Worm (Caenorhabditis elegans) whole organism, L3 larva: Measurements from ENCODE around the gene rpc-11.

Experiments used
- R02D3.7 ChIP-seq: fragments of 150-350 bp; optimal IDR thresholded peaks from 2 replicates; lab custom pipeline; 2014; ENCODE audit warnings: missing biosample characterization, missing genetic modification characterization
- ZK546.5 ChIP-seq: sonication (generic microtip); optimal IDR thresholded peaks from 2 replicates; lab custom pipeline; 2017; ENCODE audit warnings: missing biosample characterization, missing genetic modification characterization
- ama-1 ChIP-seq: fragments of 150-350 bp; optimal IDR thresholded peaks from 2 replicates; lab custom pipeline; 2018
- ceh-82 ChIP-seq: fragments of 150-350 bp; optimal IDR thresholded peaks from 2 replicates; lab custom pipeline; 2014; ENCODE audit warnings: missing biosample characterization, missing genetic modification characterization
- ceh-9 ChIP-seq: sonication (generic microtip); optimal IDR thresholded peaks from 2 replicates; lab custom pipeline; 2018; ENCODE audit warnings: missing biosample characterization, missing genetic modification characterization
- egl-27 ChIP-seq: sonication (generic microtip); optimal IDR thresholded peaks from 4 replicates; lab custom pipeline; 2017; ENCODE audit warnings: missing biosample characterization, missing genetic modification reagents, missing genetic modification characterization
- elt-1 ChIP-seq: fragments of 150-350 bp; optimal IDR thresholded peaks from 2 replicates; lab custom pipeline; 2014; ENCODE audit warnings: missing biosample characterization, missing genetic modification characterization
- elt-2 ChIP-seq: sonication (generic microtip); optimal IDR thresholded peaks from 2 replicates; lab custom pipeline; 2016; ENCODE audit warnings: missing genetic modification reagents, mild to moderate bottlenecking, missing genetic modification characterization, missing compliant biosample characterization
- eor-1 ChIP-seq, 2 experiments: fragments of 150-350 bp; optimal IDR thresholded peaks; 2 replicates each; lab custom pipeline; 2014 to 2018; ENCODE audit warnings: missing biosample characterization in 2 of 2, missing genetic modification characterization in 2 of 2
- fkh-10 ChIP-seq: sonication (generic microtip); optimal IDR thresholded peaks from 2 replicates; lab custom pipeline; 2017; ENCODE audit warnings: missing biosample characterization, missing genetic modification reagents, missing genetic modification characterization
- fos-1 ChIP-seq: fragments of 150-350 bp; optimal IDR thresholded peaks from 2 replicates; lab custom pipeline; 2014; ENCODE audit warnings: missing biosample characterization, missing genetic modification characterization
- hmg-11 ChIP-seq: sonication (generic microtip); optimal IDR thresholded peaks from 2 replicates; lab custom pipeline; 2016; ENCODE audit warnings: missing genetic modification characterization, missing compliant biosample characterization
- jun-1 ChIP-seq: fragments of 150-350 bp; optimal IDR thresholded peaks from 2 replicates; lab custom pipeline; 2014; ENCODE audit warnings: missing biosample characterization, missing genetic modification reagents, missing genetic modification characterization
- lin-15B ChIP-seq: fragments of 150-350 bp; optimal IDR thresholded peaks from 2 replicates; lab custom pipeline; 2014; ENCODE audit warnings: missing biosample characterization, missing genetic modification characterization
- lin-39 ChIP-seq: fragments of 150-350 bp; optimal IDR thresholded peaks from 2 replicates; lab custom pipeline; 2018; ENCODE audit warnings: missing biosample characterization, missing genetic modification reagents, missing genetic modification characterization
- lsy-12 ChIP-seq: sonication (generic microtip); optimal IDR thresholded peaks from 2 replicates; lab custom pipeline; 2016; ENCODE audit warnings: mild to moderate bottlenecking, missing genetic modification characterization, missing compliant biosample characterization
- mdl-1 ChIP-seq: fragments of 150-350 bp; optimal IDR thresholded peaks from 2 replicates; lab custom pipeline; 2014; ENCODE audit warnings: missing biosample characterization, missing genetic modification characterization
- mml-1 ChIP-seq: fragments of 150-350 bp; sonication (generic microtip); optimal IDR thresholded peaks from 3 replicates; lab custom pipeline; 2014; ENCODE audit warnings: missing biosample characterization, missing genetic modification characterization
- nhr-12 ChIP-seq: fragments of 150-350 bp; optimal IDR thresholded peaks from 2 replicates; lab custom pipeline; 2014; ENCODE audit warnings: missing biosample characterization, missing genetic modification characterization
- nhr-23 ChIP-seq: fragments of 150-350 bp; optimal IDR thresholded peaks from 2 replicates; lab custom pipeline; 2014; ENCODE audit warnings: missing biosample characterization, missing genetic modification reagents, missing genetic modification characterization
- nhr-237 ChIP-seq: fragments of 150-350 bp; optimal IDR thresholded peaks from 2 replicates; lab custom pipeline; 2014; ENCODE audit warnings: missing biosample characterization, missing genetic modification characterization
- nhr-25 ChIP-seq: sonication (generic microtip); optimal IDR thresholded peaks from 2 replicates; lab custom pipeline; 2017; ENCODE audit warnings: missing biosample characterization, missing genetic modification characterization
- nhr-28 ChIP-seq: fragments of 150-350 bp; optimal IDR thresholded peaks from 2 replicates; lab custom pipeline; 2014; ENCODE audit warnings: missing biosample characterization, missing genetic modification characterization
- nhr-43 ChIP-seq: sonication (generic microtip); optimal IDR thresholded peaks from 2 replicates; lab custom pipeline; 2016; ENCODE audit warnings: mild to moderate bottlenecking, missing genetic modification characterization, missing compliant biosample characterization; ENCODE audit not compliant: poor library complexity, severe bottlenecking
- nhr-76 ChIP-seq: fragments of 150-350 bp; sonication (generic microtip); optimal IDR thresholded peaks from 5 replicates; lab custom pipeline; 2014; ENCODE audit warnings: missing biosample characterization, missing genetic modification characterization
- nhr-77 ChIP-seq: fragments of 150-350 bp; optimal IDR thresholded peaks from 2 replicates; lab custom pipeline; 2014; ENCODE audit warnings: missing biosample characterization, missing genetic modification characterization
- pha-4 ChIP-seq: fragments of 150-350 bp; optimal IDR thresholded peaks from 2 replicates; lab custom pipeline; 2014; ENCODE audit warnings: missing biosample characterization, missing genetic modification reagents, missing genetic modification characterization
- pqm-1 ChIP-seq: fragments of 150-350 bp; optimal IDR thresholded peaks from 2 replicates; lab custom pipeline; 2017; ENCODE audit warnings: missing biosample characterization, missing genetic modification characterization, inconsistent platforms
- sea-2 ChIP-seq: fragments of 150-350 bp; sonication (generic microtip); optimal IDR thresholded peaks from 4 replicates; lab custom pipeline; 2014; ENCODE audit warnings: missing biosample characterization, missing genetic modification reagents, missing genetic modification characterization
- skn-1 ChIP-seq: fragments of 150-350 bp; optimal IDR thresholded peaks from 2 replicates; lab custom pipeline; 2014; ENCODE audit warnings: missing biosample characterization, missing genetic modification characterization
- snpc-4 ChIP-seq: fragments of 150-350 bp; optimal IDR thresholded peaks from 2 replicates; lab custom pipeline; 2014; ENCODE audit warnings: missing biosample characterization, missing genetic modification characterization
- tbx-2 ChIP-seq: sonication (generic microtip); optimal IDR thresholded peaks from 2 replicates; lab custom pipeline; 2016; ENCODE audit warnings: mild to moderate bottlenecking, missing genetic modification characterization, missing compliant biosample characterization
- unc-62 ChIP-seq: fragments of 150-350 bp; sonication (generic microtip); optimal IDR thresholded peaks from 4 replicates; lab custom pipeline; 2014; ENCODE audit warnings: missing biosample characterization, missing genetic modification reagents, missing genetic modification characterization
- zag-1 ChIP-seq: fragments of 150-350 bp; optimal IDR thresholded peaks from 2 replicates; lab custom pipeline; 2014; ENCODE audit warnings: missing biosample characterization, missing genetic modification characterization
- ztf-11 ChIP-seq: fragments of 150-350 bp; optimal IDR thresholded peaks from 2 replicates; lab custom pipeline; 2014; ENCODE audit warnings: missing biosample characterization, missing genetic modification characterization
- ztf-4 ChIP-seq: fragments of 150-350 bp; optimal IDR thresholded peaks from 2 replicates; lab custom pipeline; 2014; ENCODE audit warnings: missing biosample characterization, missing genetic modification characterization

Gene rpc-11

DNA sequence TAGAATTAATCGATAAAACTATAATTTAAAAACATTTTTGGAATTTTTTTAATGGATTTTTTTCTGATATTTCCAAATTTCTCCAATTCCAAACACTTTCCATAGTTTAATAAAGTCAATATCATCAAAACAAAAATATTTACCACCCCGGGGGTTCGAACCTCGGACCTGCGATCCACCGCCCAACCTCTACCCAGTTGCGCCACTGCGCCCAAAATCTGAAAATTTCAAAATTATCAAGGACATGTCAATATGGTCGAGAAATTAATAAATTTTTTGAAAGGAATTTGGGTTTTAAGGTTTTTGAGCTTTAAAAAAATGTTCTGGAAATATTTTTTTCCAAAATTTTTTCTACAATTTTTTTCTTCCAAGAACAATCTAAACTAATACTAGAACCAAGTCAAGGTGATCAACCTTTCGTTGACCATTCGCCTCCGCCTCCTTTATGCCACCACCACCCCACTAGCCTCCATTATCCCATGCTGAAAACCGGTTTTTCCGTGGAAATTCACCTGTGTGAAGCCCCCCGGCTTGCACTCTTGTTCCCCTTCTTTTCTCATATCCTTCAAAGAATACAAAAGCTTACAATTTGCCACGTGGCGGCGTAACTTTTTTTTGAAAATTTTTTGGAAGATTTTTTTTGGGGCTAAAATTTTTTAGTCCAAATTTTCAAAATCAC is 28.1 kb downstream of the rpc-11 start:
- TF ChIP-seq ZK546.5 (tag; lab: Kevin White, UChicago): no peak
- no peak for TF ChIP-seq lsy-12 (tag; lab: Kevin White, UChicago)
- TF ChIP-seq unc-62 (GFP tag; lab: Kevin White, UChicago): no peak
- TF ChIP-seq egl-27 (tag; lab: Kevin White, UChicago): no peak
- peak; percentile 51 for TF ChIP-seq nhr-25 (tag; lab: Kevin White, UChicago)
- peak; percentile 42 for TF ChIP-seq nhr-23 (tag; lab: Kevin White, UChicago)
- TF ChIP-seq nhr-43 (tag; lab: Kevin White, UChicago): peak; percentile 50
- TF ChIP-seq skn-1 (tag; lab: Kevin White, UChicago): no peak

DNA sequence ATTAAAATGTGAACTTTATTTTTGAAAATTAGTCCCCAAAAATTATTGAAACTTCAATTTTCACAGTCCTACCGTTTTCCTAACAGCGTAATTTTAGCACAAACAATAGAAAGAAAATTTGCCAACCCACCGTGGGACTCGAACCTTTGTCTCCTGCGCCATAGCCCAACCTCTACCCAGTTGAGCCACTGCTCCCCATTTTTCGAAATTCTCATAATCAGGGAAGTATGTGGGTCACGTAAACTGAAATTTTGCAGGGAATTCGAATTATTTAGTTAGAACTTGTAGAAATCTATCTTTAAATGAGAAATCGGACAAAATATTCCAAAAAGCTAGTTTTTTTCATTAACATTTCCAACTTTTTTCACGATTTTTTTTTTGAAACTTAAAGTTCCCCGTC is 29.5 kb downstream of the rpc-11 start:
- TF ChIP-seq elt-1 (no peak), lin-15B (tag; lab: Kevin White, UChicago) (no peak), skn-1 (tag; lab: Kevin White, UChicago) (no peak), ceh-82 (no peak), mdl-1 (tag; lab: Kevin White, UChicago) (no peak), pqm-1 (no peak), nhr-28 (no peak), fos-1 (tag; lab: Kevin White, UChicago) (no peak), zag-1 (no peak), nhr-25 (tag; lab: Kevin White, UChicago) (no peak), nhr-76 (tag; lab: Kevin White, UChicago) (no peak), snpc-4 (no peak)

DNA sequence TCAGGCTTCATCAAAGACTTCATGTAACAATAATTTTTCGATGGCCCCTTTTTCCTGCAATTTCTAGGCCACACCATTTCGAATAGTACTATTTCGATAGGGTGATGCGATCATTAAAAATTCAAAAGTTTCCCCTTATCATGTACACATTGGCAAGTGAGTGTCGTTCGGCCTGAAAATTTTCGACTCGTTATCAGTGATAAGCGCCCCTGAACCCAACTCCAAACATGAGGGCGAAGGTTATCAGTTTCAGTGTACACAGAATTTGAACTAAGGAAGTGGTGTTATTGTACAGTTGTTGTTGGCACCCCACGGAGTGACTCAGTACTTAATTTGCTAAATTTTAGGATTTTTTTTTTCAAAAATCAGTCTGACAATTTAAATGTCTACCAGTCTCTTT is 30.9 kb downstream of the rpc-11 start:
- TF ChIP-seq unc-62 (GFP tag; lab: Kevin White, UChicago): no peak
- TF ChIP-seq hmg-11 (tag; lab: Kevin White, UChicago): no peak
- no peak for TF ChIP-seq fos-1 (tag; lab: Kevin White, UChicago)
- no peak for TF ChIP-seq mdl-1 (tag; lab: Kevin White, UChicago)
- peak; percentile 37 for TF ChIP-seq jun-1 (tag; lab: Kevin White, UChicago)
- TF ChIP-seq nhr-23 (tag; lab: Kevin White, UChicago): no peak
- no peak for TF ChIP-seq elt-1
- TF ChIP-seq nhr-25 (tag; lab: Kevin White, UChicago): no peak
- TF ChIP-seq nhr-12 (tag; lab: Kevin White, UChicago): no peak
- no peak for TF ChIP-seq tbx-2 (tag; lab: Kevin White, UChicago)
- TF ChIP-seq lin-39 (tag; lab: Kevin White, UChicago): no peak
- no peak for TF ChIP-seq ceh-9 (tag; lab: Kevin White, UChicago)
- TF ChIP-seq skn-1 (tag; lab: Kevin White, UChicago): no peak
- no peak for TF ChIP-seq ztf-11
- TF ChIP-seq mml-1 (tag; lab: Kevin White, UChicago): no peak
- peak; percentile 97 for TF ChIP-seq elt-2
- no peak for TF ChIP-seq ama-1 (lab: Kevin White, UChicago)
- no peak for TF ChIP-seq eor-1 (tag; optimal IDR thresholded peaks at IDR 0.05; lab: Kevin White, UChicago)
- no peak for TF ChIP-seq sea-2 (GFP tag; lab: Kevin White, UChicago)
- no peak for TF ChIP-seq egl-27 (tag; lab: Kevin White, UChicago)
- TF ChIP-seq pha-4 (tag; lab: Kevin White, UChicago): peak; percentile 62
- no peak for TF ChIP-seq R02D3.7
- no peak for TF ChIP-seq nhr-77 (tag; lab: Kevin White, UChicago)
- peak; percentile 84 for TF ChIP-seq pqm-1
- no peak for TF ChIP-seq fkh-10 (GFP tag; lab: Kevin White, UChicago)
- TF ChIP-seq nhr-237 (tag; lab: Kevin White, UChicago): no peak
- no peak for TF ChIP-seq ztf-4 (tag; lab: Kevin White, UChicago)
- TF ChIP-seq nhr-43 (tag; lab: Kevin White, UChicago): no peak
- TF ChIP-seq lsy-12 (tag; lab: Kevin White, UChicago): no peak
- TF ChIP-seq, all 47 proteins: peak for 4

DNA sequence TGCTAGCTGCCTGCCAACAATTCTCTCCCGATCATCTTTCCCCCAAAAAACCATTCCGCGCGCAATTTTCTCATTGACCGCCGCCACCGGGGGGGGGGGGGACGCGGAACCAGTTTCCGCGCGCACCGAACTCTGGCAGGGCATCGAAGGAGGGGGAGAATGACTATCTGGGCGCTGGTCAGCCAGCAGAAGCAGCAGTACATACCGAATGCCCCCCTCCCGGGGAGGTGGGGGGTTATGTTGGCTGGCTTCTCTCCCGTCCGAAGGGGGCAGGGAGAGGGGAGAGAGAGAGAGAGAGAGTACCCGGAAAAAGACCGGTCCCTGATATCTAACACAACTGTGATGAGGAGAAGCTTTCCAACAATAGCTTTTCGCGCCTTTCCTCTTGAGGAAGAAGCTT is 32.1 kb downstream of the rpc-11 start:
- TF ChIP-seq fkh-10 (GFP tag; lab: Kevin White, UChicago): no peak
- TF ChIP-seq ceh-9 (tag; lab: Kevin White, UChicago): no peak
